Fruit fly (Drosophila melanogaster) whole organism, embryonic: ENCODE results near the gene CG13097.

Experiments used
- CG10147 ChIP-seq: fragments of 200-800 bp; sonication (Bioruptor generic); optimal IDR thresholded peaks from 2 replicates; lab custom pipeline; 2019; ENCODE audit warnings: missing biosample characterization, mild to moderate bottlenecking, missing genetic modification characterization, moderate library complexity
- CG10209 ChIP-seq: fragments of 200-800 bp; sonication (Bioruptor generic); optimal IDR thresholded peaks from 3 replicates; lab custom pipeline; 2017; ENCODE audit warnings: missing biosample characterization, mild to moderate bottlenecking, missing genetic modification characterization, missing genetic modification reagents
- CG10366 ChIP-seq: fragments of 200-800 bp; sonication (Bioruptor generic); IDR thresholded peaks from 2 replicates; pipeline ENCODE4 v1.3.6; 2022; ENCODE audit warnings: missing biosample characterization, missing genetic modification characterization
- CG10565 ChIP-seq: fragments of 200-800 bp; sonication (Bioruptor generic); optimal IDR thresholded peaks from 3 replicates; lab custom pipeline; 2016; ENCODE audit warnings: missing biosample characterization, mild to moderate bottlenecking, missing genetic modification characterization
- CG11398 ChIP-seq: fragments of 200-800 bp; sonication (Bioruptor generic); optimal IDR thresholded peaks from 2 replicates; lab custom pipeline; 2016; ENCODE audit warnings: missing biosample characterization, missing genetic modification characterization
- CG13287 ChIP-seq: fragments of 200-800 bp; sonication (Bioruptor generic); IDR thresholded peaks from 2 replicates; pipeline ENCODE4 v1.3.6; 2022; ENCODE audit warnings: missing biosample characterization, missing genetic modification characterization; ENCODE audit not compliant: partially characterized antibody
- CG13624 ChIP-seq: fragments of 200-800 bp; sonication (Bioruptor generic); optimal IDR thresholded peaks from 2 replicates; lab custom pipeline; 2016; ENCODE audit warnings: missing biosample characterization, missing genetic modification characterization
- CG14710 ChIP-seq: fragments of 200-800 bp; sonication (Bioruptor generic); optimal IDR thresholded peaks from 3 replicates; lab custom pipeline; 2019; ENCODE audit warnings: missing biosample characterization, mild to moderate bottlenecking, missing genetic modification characterization, moderate library complexity
- CG15269 ChIP-seq: fragments of 200-800 bp; sonication (Bioruptor generic); optimal IDR thresholded peaks from 2 replicates; lab custom pipeline; 2018; ENCODE audit warnings: missing biosample characterization, mild to moderate bottlenecking, missing genetic modification characterization, moderate library complexity
- CG1529 ChIP-seq: fragments of 200-800 bp; sonication (Bioruptor generic); optimal IDR thresholded peaks from 3 replicates; lab custom pipeline; 2018; ENCODE audit warnings: missing biosample characterization, missing genetic modification characterization
- CG15696 ChIP-seq: fragments of 200-800 bp; sonication (Bioruptor generic); optimal IDR thresholded peaks from 2 replicates; lab custom pipeline; 2019; ENCODE audit warnings: missing biosample characterization, mild to moderate bottlenecking, missing genetic modification characterization, moderate library complexity
- CG17361 ChIP-seq: fragments of 200-800 bp; sonication (Bioruptor generic); IDR thresholded peaks from 3 replicates; pipeline ENCODE4 v1.3.6; 2022; ENCODE audit warnings: missing biosample characterization, missing genetic modification characterization
- CG2129 ChIP-seq: fragments of 200-800 bp; sonication (Bioruptor generic); IDR thresholded peaks from 2 replicates; pipeline ENCODE4 v1.3.6; 2022; ENCODE audit warnings: missing biosample characterization, missing genetic modification characterization; ENCODE audit not compliant: partially characterized antibody
- CG2199 ChIP-seq: fragments of 200-800 bp; sonication (Bioruptor generic); IDR thresholded peaks from 3 replicates; pipeline ENCODE4 v1.3.6; 2022; ENCODE audit warnings: missing biosample characterization, missing genetic modification characterization
- CG4360 ChIP-seq: fragments of 200-800 bp; sonication (Bioruptor generic); IDR thresholded peaks from 2 replicates; pipeline ENCODE4 v1.3.6; 2022; ENCODE audit warnings: missing biosample characterization, missing genetic modification characterization
- CG5245 ChIP-seq: fragments of 200-800 bp; sonication (Bioruptor generic); optimal IDR thresholded peaks from 3 replicates; lab custom pipeline; 2016; ENCODE audit warnings: missing biosample characterization, missing genetic modification characterization
- CG6175 ChIP-seq: fragments of 200-800 bp; sonication (Bioruptor generic); IDR thresholded peaks from 3 replicates; pipeline ENCODE4 v1.3.6; 2022; ENCODE audit warnings: missing biosample characterization, missing genetic modification characterization
- CG7556 ChIP-seq: fragments of 200-800 bp; sonication (Bioruptor generic); optimal IDR thresholded peaks from 2 replicates; lab custom pipeline; 2017; ENCODE audit warnings: missing biosample characterization, mild to moderate bottlenecking, missing genetic modification characterization
- CG7786 ChIP-seq: fragments of 200-800 bp; sonication (Bioruptor generic); optimal IDR thresholded peaks from 2 replicates; lab custom pipeline; 2016; ENCODE audit warnings: missing biosample characterization, missing genetic modification characterization
- CG7928 ChIP-seq: fragments of 200-800 bp; sonication (Bioruptor generic); optimal IDR thresholded peaks from 2 replicates; lab custom pipeline; 2017; ENCODE audit warnings: missing biosample characterization, mild to moderate bottlenecking, missing genetic modification characterization
- CG7987 ChIP-seq: fragments of 200-800 bp; sonication (Bioruptor generic); optimal IDR thresholded peaks from 2 replicates; lab custom pipeline; 2018; ENCODE audit warnings: missing biosample characterization, mild to moderate bottlenecking, missing genetic modification characterization, moderate library complexity
- CG8089 ChIP-seq: fragments of 200-800 bp; sonication (Bioruptor generic); optimal IDR thresholded peaks from 3 replicates; lab custom pipeline; 2016; ENCODE audit warnings: missing biosample characterization, missing genetic modification characterization
- Camta ChIP-seq: fragments of 200-800 bp; sonication (Bioruptor generic); optimal IDR thresholded peaks from 2 replicates; lab custom pipeline; 2016; ENCODE audit warnings: missing biosample characterization, missing genetic modification characterization
- Deaf1 ChIP-seq: fragments of 200-800 bp; optimal IDR thresholded peaks from 3 replicates; lab custom pipeline; 2019; ENCODE audit warnings: missing biosample characterization, mild to moderate bottlenecking, missing genetic modification characterization, moderate library complexity
- Drgx ChIP-seq: fragments of 200-800 bp; sonication (Bioruptor generic); IDR thresholded peaks from 2 replicates; pipeline ENCODE4 v1.3.6; 2022; ENCODE audit warnings: missing biosample characterization, missing genetic modification characterization
- E2f2 ChIP-seq: fragments of 200-800 bp; sonication (Bioruptor generic); IDR thresholded peaks from 2 replicates; pipeline ENCODE4 v1.3.6; 2022; ENCODE audit warnings: missing biosample characterization, missing genetic modification characterization
- Gug ChIP-seq: fragments of 200-800 bp; sonication (Bioruptor generic); IDR thresholded peaks from 4 replicates; pipeline ENCODE4 v1.3.6; 2022; ENCODE audit warnings: missing biosample characterization, missing genetic modification characterization
- HLH54F ChIP-seq: fragments of 200-800 bp; sonication (Bioruptor generic); optimal IDR thresholded peaks from 3 replicates; lab custom pipeline; 2016; ENCODE audit warnings: missing biosample characterization, missing genetic modification characterization
- Hr51 ChIP-seq, 2 experiments: fragments of 200-800 bp; sonication (Bioruptor generic); optimal IDR thresholded peaks; 2 replicates in 1 of 2; 3 replicates in 1 of 2; lab custom pipeline; 2016 to 2018; ENCODE audit warnings: missing biosample characterization in 2 of 2, missing genetic modification characterization in 2 of 2, mild to moderate bottlenecking in 1 of 2, moderate library complexity in 1 of 2
- Hsf ChIP-seq: fragments of 200-800 bp; sonication (Bioruptor generic); optimal IDR thresholded peaks from 3 replicates; lab custom pipeline; 2016; ENCODE audit warnings: missing biosample characterization, missing genetic modification characterization
- Med ChIP-seq: fragments of 200-800 bp; sonication (Bioruptor generic); peaks from one replicate; lab custom pipeline; 2016; ENCODE audit warnings: missing biosample characterization, missing genetic modification characterization, mild to moderate bottlenecking, inconsistent platforms, moderate library complexity
- NC2α ChIP-seq: fragments of 200-800 bp; sonication (Bioruptor generic); optimal IDR thresholded peaks from 2 replicates; lab custom pipeline; 2016; ENCODE audit warnings: missing biosample characterization, missing genetic modification characterization
- Trl ChIP-seq, 3 experiments: fragments of >200 bp in 2 of 3; fragments of 200-800 bp in 1 of 3; sonication (Bioruptor generic) in 1 of 3; optimal IDR thresholded peaks; 2 replicates in 1 of 3; 3 replicates in 2 of 3; lab custom pipeline; 2016 to 2017; ENCODE audit warnings: missing biosample characterization in 1 of 3, missing genetic modification characterization in 1 of 3
- abd-A ChIP-seq: fragments of 200-800 bp; sonication (Bioruptor generic); optimal IDR thresholded peaks from 3 replicates; lab custom pipeline; 2019; ENCODE audit warnings: missing biosample characterization, mild to moderate bottlenecking, missing genetic modification characterization, moderate library complexity
- ash1 ChIP-seq: fragments of 200-800 bp; sonication (Bioruptor generic); optimal IDR thresholded peaks from 2 replicates; lab custom pipeline; 2018; ENCODE audit warnings: missing biosample characterization, mild to moderate bottlenecking, missing genetic modification characterization
- btn ChIP-seq: fragments of 200-800 bp; sonication (Bioruptor generic); optimal IDR thresholded peaks from 2 replicates; lab custom pipeline; 2016; ENCODE audit warnings: missing biosample characterization, missing genetic modification characterization
- crol ChIP-seq: fragments of 200-800 bp; sonication (Bioruptor generic); IDR thresholded peaks from 2 replicates; pipeline ENCODE4 v1.3.6; 2022; ENCODE audit warnings: missing biosample characterization, missing genetic modification characterization
- fd96Cb ChIP-seq: fragments of 200-800 bp; sonication (Bioruptor generic); optimal IDR thresholded peaks from 2 replicates; lab custom pipeline; 2018; ENCODE audit warnings: missing biosample characterization, mild to moderate bottlenecking, missing genetic modification characterization, moderate library complexity
- ftz-f1 ChIP-seq: fragments of 200-800 bp; sonication (Bioruptor generic); optimal IDR thresholded peaks from 2 replicates; lab custom pipeline; 2016; ENCODE audit warnings: missing biosample characterization, missing genetic modification characterization
- jumu ChIP-seq: fragments of 200-800 bp; sonication (Bioruptor generic); optimal IDR thresholded peaks from 3 replicates; lab custom pipeline; 2016; ENCODE audit warnings: missing biosample characterization, missing genetic modification characterization
- lbe ChIP-seq: fragments of 200-800 bp; sonication (Bioruptor generic); optimal IDR thresholded peaks from 2 replicates; lab custom pipeline; 2016; ENCODE audit warnings: missing biosample characterization, mild to moderate bottlenecking, missing genetic modification characterization
- mirr ChIP-seq: fragments of 200-800 bp; sonication (Bioruptor generic); optimal IDR thresholded peaks from 3 replicates; lab custom pipeline; 2018; ENCODE audit warnings: missing biosample characterization, mild to moderate bottlenecking, missing genetic modification characterization
- mld ChIP-seq: fragments of 200-800 bp; sonication (Bioruptor generic); IDR thresholded peaks from 3 replicates; pipeline ENCODE4 v1.3.6; 2022; ENCODE audit warnings: missing biosample characterization, missing genetic modification characterization; ENCODE audit not compliant: partially characterized antibody
- nau ChIP-seq: fragments of 200-800 bp; sonication (Bioruptor generic); optimal IDR thresholded peaks from 3 replicates; lab custom pipeline; 2017; ENCODE audit warnings: missing biosample characterization, mild to moderate bottlenecking, missing genetic modification characterization, missing genetic modification reagents
- pita ChIP-seq: fragments of 200-800 bp; sonication (Bioruptor generic); optimal IDR thresholded peaks from 2 replicates; lab custom pipeline; 2017; ENCODE audit warnings: missing biosample characterization, mild to moderate bottlenecking, missing genetic modification characterization
- rib ChIP-seq: fragments of 200-800 bp; sonication (Bioruptor generic); IDR thresholded peaks from 2 replicates; pipeline ENCODE4 v1.3.6; 2022; ENCODE audit warnings: missing biosample characterization, missing genetic modification characterization
- sd ChIP-seq: fragments of 200-800 bp; sonication (Bioruptor generic); optimal IDR thresholded peaks from 3 replicates; lab custom pipeline; 2018; ENCODE audit warnings: missing biosample characterization, mild to moderate bottlenecking, missing genetic modification characterization, moderate library complexity
- sna ChIP-seq: fragments of 200-800 bp; sonication (Bioruptor generic); IDR thresholded peaks from 2 replicates; pipeline ENCODE4 v1.3.6; 2022; ENCODE audit warnings: missing biosample characterization, missing genetic modification characterization; ENCODE audit not compliant: partially characterized antibody
- vvl ChIP-seq: fragments of 200-800 bp; sonication (Bioruptor generic); IDR thresholded peaks from 2 replicates; pipeline ENCODE4 v1.3.6; 2022; ENCODE audit warnings: missing biosample characterization, missing genetic modification characterization
- wor ChIP-seq: fragments of 200-800 bp; sonication (Bioruptor generic); IDR thresholded peaks from 2 replicates; pipeline ENCODE4 v1.3.6; 2022; ENCODE audit warnings: missing biosample characterization, missing genetic modification characterization
- zfh2 ChIP-seq: fragments of 200-800 bp; sonication (Bioruptor generic); optimal IDR thresholded peaks from 2 replicates; lab custom pipeline; 2016; ENCODE audit warnings: missing biosample characterization, missing genetic modification characterization

CG13097 gene

dm6 chr2L:8552472-8552871 lies 37.8 kb upstream of the CG13097 start (continued):
- TF ChIP-seq CG4360 (GFP tag; lab: Robert Waterston, UW) = 0 out of 2 replicates have a peak, but pooled peaks have one; percentile 22
- no peak for TF ChIP-seq Trl (optimal IDR thresholded peaks at IDR 0.05; lab: Kevin White, UChicago)
- TF ChIP-seq Trl (GFP tag; optimal IDR thresholded peaks at IDR 0.05; lab: Kevin White, UChicago) = no peak
- TF ChIP-seq Hr51 (GFP tag; optimal IDR thresholded peaks at IDR 0.05; lab: Kevin White, UChicago) = peak in 1 of 2 experiments; percentile 37
- no peak for TF ChIP-seq pita (GFP tag; lab: Kevin White, UChicago)
- no peak for TF ChIP-seq CG7928 (GFP tag; lab: Kevin White, UChicago)
- no peak for TF ChIP-seq CG8089 (GFP tag; lab: Kevin White, UChicago)
- TF ChIP-seq Hsf (GFP tag; lab: Kevin White, UChicago) = no peak
- TF ChIP-seq Deaf1 (tag; lab: Kevin White, UChicago) = no peak
- no peak for TF ChIP-seq CG13624
- no peak for TF ChIP-seq Gug (GFP tag; lab: Robert Waterston, UW)
- TF ChIP-seq CG14710 (tag; lab: Kevin White, UChicago) = peak; percentile 17
- no peak for TF ChIP-seq CG5245
- TF ChIP-seq rib (GFP tag; lab: Robert Waterston, UW) = no peak
- TF ChIP-seq CG10565 (GFP tag; lab: Kevin White, UChicago) = no peak
- TF ChIP-seq nau (GFP tag; lab: Kevin White, UChicago) = peak; percentile 13
- no peak for TF ChIP-seq wor (GFP tag; lab: Robert Waterston, UW)
- TF ChIP-seq vvl (GFP tag; lab: Robert Waterston, UW) = no peak; the same call in 1 of the 2 replicates
- no peak for TF ChIP-seq CG13287 (GFP tag; lab: Robert Waterston, UW)
- TF ChIP-seq NC2α (GFP tag; lab: Kevin White, UChicago) = no peak
- TF ChIP-seq HLH54F (GFP tag; lab: Kevin White, UChicago) = no peak
- no peak for TF ChIP-seq ftz-f1 (GFP tag; lab: Kevin White, UChicago)
- TF ChIP-seq zfh2 = no peak
- TF ChIP-seq CG6175 (GFP tag; lab: Robert Waterston, UW) = no peak
- TF ChIP-seq ash1 (GFP tag; lab: Kevin White, UChicago) = no peak
- TF ChIP-seq CG15696 (tag; lab: Kevin White, UChicago) = no peak
- TF ChIP-seq CG2199 (GFP tag; lab: Robert Waterston, UW) = no peak
- no peak for TF ChIP-seq Drgx
- TF ChIP-seq Med (GFP tag; lab: Kevin White, UChicago) = peak; percentile 15
- no peak for TF ChIP-seq jumu (GFP tag; lab: Kevin White, UChicago)
- TF ChIP-seq abd-A = no peak
- no peak for TF ChIP-seq sna (GFP tag; lab: Robert Waterston, UW)
- TF ChIP-seq CG7556 (GFP tag; lab: Kevin White, UChicago) = no peak
- TF ChIP-seq CG17361 (GFP tag; lab: Robert Waterston, UW) = peak; percentile 54
- TF ChIP-seq mirr (GFP tag; lab: Kevin White, UChicago) = no peak
- no peak for TF ChIP-seq mld (GFP tag; lab: Robert Waterston, UW)
- peak; percentile 4 for TF ChIP-seq CG1529
- TF ChIP-seq CG15269 = no peak
- no peak for TF ChIP-seq sd (tag; lab: Kevin White, UChicago)
- TF ChIP-seq CG11398 = no peak
- no peak for TF ChIP-seq crol (GFP tag; lab: Robert Waterston, UW)
- no peak for TF ChIP-seq CG10147 (GFP tag; lab: Kevin White, UChicago)
- no peak for TF ChIP-seq btn
- no peak for TF ChIP-seq Camta (GFP tag; lab: Kevin White, UChicago)
- TF ChIP-seq CG10209 (GFP tag; lab: Kevin White, UChicago) = peak; percentile 9
- no peak for TF ChIP-seq CG2129 (GFP tag; lab: Robert Waterston, UW)
- peak; percentile 46 for TF ChIP-seq fd96Cb
- no peak for TF ChIP-seq CG7786 (GFP tag; lab: Kevin White, UChicago)
- TF ChIP-seq CG7987 (GFP tag; lab: Kevin White, UChicago) = no peak
- TF ChIP-seq lbe (GFP tag; lab: Kevin White, UChicago) = no peak
- TF ChIP-seq CG10366 (GFP tag; lab: Robert Waterston, UW) = peak; percentile 24; the same call in 1 of the 2 replicates
- 0 out of 2 replicates have a peak, but pooled peaks have one; percentile 13 for TF ChIP-seq E2f2 (GFP tag; lab: Robert Waterston, UW)
